Worm (Caenorhabditis elegans) whole organism, L4 larva: ENCODE measurements around the gene C26B9.5.

Experiments
- D1046.2 ChIP-seq: fragments of 200-800 bp; sonication (Bioruptor generic); IDR thresholded peaks from 2 replicates; pipeline ENCODE4 v1.3.6; 2022; ENCODE audit warnings: missing genetic modification characterization, missing compliant biosample characterization
- F49E8.2 ChIP-seq: sonication (generic microtip); optimal IDR thresholded peaks from 2 replicates; lab custom pipeline; 2016; ENCODE audit warnings: missing compliant biosample characterization, mild to moderate bottlenecking, missing genetic modification characterization, borderline replicate concordance
- R02D3.7 ChIP-seq: fragments of 150-350 bp; sonication (generic microtip); optimal IDR thresholded peaks from 3 replicates; lab custom pipeline; 2014; ENCODE audit warnings: missing biosample characterization, missing genetic modification characterization
- Y5F2A.4 ChIP-seq: fragments of 200-800 bp; sonication (Bioruptor generic); optimal IDR thresholded peaks from 2 replicates; lab custom pipeline; 2018; ENCODE audit warnings: mild to moderate bottlenecking, missing genetic modification characterization, missing compliant biosample characterization
- Y75B8A.6 ChIP-seq: fragments of 200-800 bp; sonication (Bioruptor generic); IDR thresholded peaks from 2 replicates; pipeline ENCODE4 v1.3.6; 2022; ENCODE audit warnings: missing genetic modification reagents, missing genetic modification characterization, missing compliant biosample characterization
- ama-1 ChIP-seq: fragments of 150-350 bp; optimal IDR thresholded peaks from 2 replicates; lab custom pipeline; 2014; ENCODE audit warnings: inconsistent platforms, mixed read lengths
- attf-4 ChIP-seq: sonication (generic microtip); optimal IDR thresholded peaks from 3 replicates; lab custom pipeline; 2017; ENCODE audit warnings: missing biosample characterization, missing genetic modification characterization
- ceh-32 ChIP-seq: sonication (generic microtip); optimal IDR thresholded peaks from 2 replicates; lab custom pipeline; 2016; ENCODE audit warnings: mild to moderate bottlenecking, missing genetic modification characterization, missing compliant biosample characterization; ENCODE audit not compliant: poor library complexity
- ces-1 ChIP-seq: fragments of 150-350 bp; sonication (generic microtip); optimal IDR thresholded peaks from 4 replicates; lab custom pipeline; 2014; ENCODE audit warnings: missing biosample characterization, missing genetic modification reagents, missing genetic modification characterization
- cey-2 ChIP-seq: sonication (generic microtip); optimal IDR thresholded peaks from 3 replicates; lab custom pipeline; 2017; ENCODE audit warnings: missing genetic modification characterization, mild to moderate bottlenecking, missing compliant biosample characterization, antibody characterized with exemption, borderline replicate concordance; ENCODE audit not compliant: insufficient read depth
- ctbp-1 ChIP-seq: fragments of 200-800 bp; sonication (Bioruptor generic); IDR thresholded peaks from 2 replicates; pipeline ENCODE4 v1.3.6; 2022; ENCODE audit warnings: missing genetic modification reagents, missing genetic modification characterization, missing compliant biosample characterization
- daf-19 ChIP-seq: fragments of 200-800 bp; sonication (Bioruptor generic); conservative IDR thresholded peaks from 2 replicates; pipeline ENCODE4 v1.3.6; 2022; ENCODE audit warnings: missing genetic modification characterization, missing compliant biosample characterization
- daf-8 ChIP-seq: fragments of 200-800 bp; sonication (Bioruptor generic); IDR thresholded peaks from 2 replicates; pipeline ENCODE4 v1.3.6; 2022; ENCODE audit warnings: missing genetic modification characterization, missing compliant biosample characterization
- dmd-8 ChIP-seq: fragments of 200-800 bp; sonication (Bioruptor generic); IDR thresholded peaks from 2 replicates; pipeline ENCODE4 v1.3.6; 2022; ENCODE audit warnings: missing genetic modification characterization, missing compliant biosample characterization
- duxl-1 ChIP-seq: sonication (generic microtip); optimal IDR thresholded peaks from 2 replicates; lab custom pipeline; 2016; ENCODE audit warnings: mild to moderate bottlenecking, missing genetic modification characterization, moderate library complexity, missing compliant biosample characterization; ENCODE audit not compliant: poor library complexity
- dve-1 ChIP-seq: sonication (generic microtip); optimal IDR thresholded peaks from 2 replicates; lab custom pipeline; 2017; ENCODE audit warnings: antibody characterized with exemption, mild to moderate bottlenecking, missing genetic modification characterization, missing compliant biosample characterization; ENCODE audit not compliant: insufficient read depth
- hif-1 ChIP-seq, 2 experiments: sonication (generic microtip); optimal IDR thresholded peaks; 2 replicates each; lab custom pipeline; 2016 to 2017; ENCODE audit warnings: missing compliant biosample characterization in 2 of 2, missing genetic modification characterization in 2 of 2, missing genetic modification reagents in 2 of 2, missing genotype in 2 of 2, mild to moderate bottlenecking in 1 of 2
- hlh-11 ChIP-seq: fragments of 200-800 bp; sonication (Bioruptor generic); optimal IDR thresholded peaks from 2 replicates; lab custom pipeline; 2018; ENCODE audit warnings: mild to moderate bottlenecking, missing genetic modification characterization, missing compliant biosample characterization
- hlh-30 ChIP-seq: sonication (generic microtip); optimal IDR thresholded peaks from 2 replicates; lab custom pipeline; 2017; ENCODE audit warnings: antibody characterized with exemption, mild to moderate bottlenecking, missing genetic modification characterization, missing compliant biosample characterization; ENCODE audit not compliant: insufficient read depth
- lin-1 ChIP-seq: fragments of 200-800 bp; sonication (Bioruptor generic); IDR thresholded peaks from 2 replicates; pipeline ENCODE4 v1.3.6; 2022; ENCODE audit warnings: missing genetic modification reagents, missing genetic modification characterization, missing compliant biosample characterization
- lin-13 ChIP-seq: fragments of 150-350 bp; optimal IDR thresholded peaks from 2 replicates; lab custom pipeline; 2014; ENCODE audit warnings: missing biosample characterization, missing genetic modification reagents, missing genetic modification characterization
- lin-29 ChIP-seq: fragments of 200-800 bp; sonication (Bioruptor generic); IDR thresholded peaks from 2 replicates; pipeline ENCODE4 v1.3.6; 2022; ENCODE audit warnings: missing genetic modification reagents, missing genetic modification characterization, missing compliant biosample characterization
- lin-38 ChIP-seq: fragments of 200-800 bp; sonication (Bioruptor generic); IDR thresholded peaks from 2 replicates; pipeline ENCODE4 v1.3.6; 2022; ENCODE audit warnings: missing genetic modification reagents, missing genetic modification characterization, missing compliant biosample characterization
- lir-3 ChIP-seq: sonication (generic microtip); optimal IDR thresholded peaks from 2 replicates; lab custom pipeline; 2016; ENCODE audit warnings: mild to moderate bottlenecking, missing genetic modification characterization, missing compliant biosample characterization
- lsy-2 ChIP-seq, 2 experiments: fragments of 150-350 bp in 1 of 2; sonication (generic microtip) in 1 of 2; optimal IDR thresholded peaks; 2 replicates each; lab custom pipeline; 2014 to 2017; ENCODE audit warnings: missing biosample characterization in 2 of 2, missing genetic modification characterization in 2 of 2
- madf-5 ChIP-seq, 2 experiments: fragments of 200-800 bp; sonication (Bioruptor generic); IDR thresholded peaks; 2 replicates each; pipeline ENCODE4 v1.3.6; 2022; ENCODE audit warnings: missing compliant biosample characterization in 2 of 2, missing genetic modification characterization in 2 of 2
- mdl-1 ChIP-seq, 2 experiments: fragments of 150-350 bp in 1 of 2; sonication (generic microtip) in 1 of 2; optimal IDR thresholded peaks; 2 replicates each; lab custom pipeline; 2014 to 2017; ENCODE audit warnings: missing biosample characterization in 2 of 2, missing genetic modification characterization in 2 of 2
- mdt-29 ChIP-seq: fragments of 200-800 bp; sonication (Bioruptor generic); IDR thresholded peaks from 2 replicates; pipeline ENCODE4 v1.3.6; 2022; ENCODE audit warnings: missing genetic modification reagents, missing genetic modification characterization, missing compliant biosample characterization
- mep-1 ChIP-seq: fragments of 150-350 bp; sonication (generic microtip); optimal IDR thresholded peaks from 3 replicates; lab custom pipeline; 2014; ENCODE audit warnings: missing biosample characterization, missing genetic modification characterization
- mxl-2 ChIP-seq: fragments of 200-800 bp; sonication (Bioruptor generic); conservative IDR thresholded peaks from 2 replicates; pipeline ENCODE4 v1.3.6; 2022; ENCODE audit warnings: missing genetic modification reagents, missing genetic modification characterization, missing compliant biosample characterization
- nhr-10 ChIP-seq: fragments of 150-350 bp; optimal IDR thresholded peaks from 2 replicates; lab custom pipeline; 2014; ENCODE audit warnings: missing biosample characterization, missing genetic modification characterization
- nhr-11 ChIP-seq: fragments of 150-350 bp; optimal IDR thresholded peaks from 2 replicates; lab custom pipeline; 2014; ENCODE audit warnings: missing biosample characterization, missing genetic modification characterization
- nhr-28 ChIP-seq: fragments of 150-350 bp; optimal IDR thresholded peaks from 2 replicates; lab custom pipeline; 2014; ENCODE audit warnings: missing biosample characterization, missing genetic modification characterization
- nhr-41 ChIP-seq: fragments of 200-800 bp; sonication (Bioruptor generic); IDR thresholded peaks from 2 replicates; pipeline ENCODE4 v1.3.6; 2022; ENCODE audit warnings: missing genetic modification reagents, missing genetic modification characterization, missing compliant biosample characterization
- nhr-42 ChIP-seq: fragments of 200-800 bp; sonication (Bioruptor generic); IDR thresholded peaks from 2 replicates; pipeline ENCODE4 v1.3.6; 2022; ENCODE audit warnings: missing genetic modification characterization, missing compliant biosample characterization
- nhr-6 ChIP-seq: fragments of 150-350 bp; optimal IDR thresholded peaks from 2 replicates; lab custom pipeline; 2014; ENCODE audit warnings: missing biosample characterization, missing genetic modification characterization
- nhr-76 ChIP-seq: fragments of 150-350 bp; optimal IDR thresholded peaks from 2 replicates; lab custom pipeline; 2014; ENCODE audit warnings: missing biosample characterization, missing genetic modification characterization
- pqm-1 ChIP-seq: sonication (generic microtip); optimal IDR thresholded peaks from 2 replicates; lab custom pipeline; 2017; ENCODE audit warnings: missing biosample characterization, missing genetic modification characterization
- rbr-2 ChIP-seq: sonication (generic microtip); optimal IDR thresholded peaks from 2 replicates; lab custom pipeline; 2016; ENCODE audit warnings: missing genotype, missing genetic modification characterization, missing compliant biosample characterization
- saeg-2 ChIP-seq: fragments of 200-800 bp; sonication (Bioruptor generic); IDR thresholded peaks from 2 replicates; pipeline ENCODE4 v1.3.6; 2022; ENCODE audit warnings: missing genetic modification reagents, missing genetic modification characterization, missing compliant biosample characterization
- set-16 ChIP-seq: fragments of 200-800 bp; sonication (Bioruptor generic); IDR thresholded peaks from 2 replicates; pipeline ENCODE4 v1.3.6; 2022; ENCODE audit warnings: missing genetic modification reagents, missing genetic modification characterization, missing compliant biosample characterization
- snpc-1.2 ChIP-seq: fragments of 200-800 bp; sonication (Bioruptor generic); IDR thresholded peaks from 2 replicates; pipeline ENCODE4 v1.3.6; 2022; ENCODE audit warnings: missing genetic modification reagents, missing genetic modification characterization, missing compliant biosample characterization
- snpc-4 ChIP-seq: fragments of 150-350 bp; optimal IDR thresholded peaks from 2 replicates; lab custom pipeline; 2014; ENCODE audit warnings: missing biosample characterization, missing genetic modification characterization
- spr-3 ChIP-seq: fragments of 200-800 bp; sonication (Bioruptor generic); optimal IDR thresholded peaks from 2 replicates; lab custom pipeline; 2018; ENCODE audit warnings: mild to moderate bottlenecking, missing genetic modification characterization, missing compliant biosample characterization
- tra-1 ChIP-seq: fragments of 200-800 bp; sonication (Bioruptor generic); IDR thresholded peaks from 2 replicates; pipeline ENCODE4 v1.3.6; 2022; ENCODE audit warnings: missing genetic modification reagents, missing genetic modification characterization, missing compliant biosample characterization
- unc-39 ChIP-seq: sonication (generic microtip); optimal IDR thresholded peaks from 2 replicates; lab custom pipeline; 2017; ENCODE audit warnings: missing biosample characterization, missing genetic modification characterization
- zfp-2 ChIP-seq: sonication (generic microtip); optimal IDR thresholded peaks from 2 replicates; lab custom pipeline; 2016; ENCODE audit warnings: mild to moderate bottlenecking, missing genetic modification characterization, missing compliant biosample characterization
- zip-11 ChIP-seq: fragments of 200-800 bp; sonication (Bioruptor generic); IDR thresholded peaks from 2 replicates; pipeline ENCODE4 v1.3.6; 2022; ENCODE audit warnings: missing genetic modification characterization, missing compliant biosample characterization

The C26B9.5 gene

DNA sequence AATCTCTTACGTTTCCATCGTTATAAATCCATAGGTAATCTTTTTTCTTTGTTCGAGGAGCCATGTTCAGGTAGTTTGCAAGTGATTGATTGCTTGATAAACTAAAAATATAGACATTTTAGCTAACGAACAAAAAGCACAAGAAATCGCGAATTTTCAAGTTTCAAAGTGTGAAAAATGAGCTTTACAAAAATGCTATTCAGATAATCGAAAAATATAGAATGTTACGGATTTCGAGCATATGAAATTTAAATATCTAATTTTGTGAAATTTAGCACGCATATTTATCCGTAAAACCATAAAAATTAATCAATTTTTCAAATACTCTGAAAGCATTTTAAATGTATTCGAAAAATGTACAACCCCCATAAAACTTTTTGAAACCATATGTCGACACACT is 6.1 kb downstream of the C26B9.5 start, which contains the start of gene C26B9.6:
C26B9.6 (minus strand) TSS at position 101 of the 400 bp plus-strand sequence.
- TF ChIP-seq lsy-2 (tag; optimal IDR thresholded peaks at IDR 0.05; lab: Kevin White, UChicago) (no peak), tra-1 (GFP tag; lab: Robert Waterston, UW) (no peak), set-16 (GFP tag; lab: Robert Waterston, UW) (no peak), nhr-11 (no peak), ctbp-1 (GFP tag; lab: Robert Waterston, UW) (no peak), ces-1 (GFP tag; lab: Kevin White, UChicago) (no peak), dmd-8 (GFP tag; lab: Robert Waterston, UW) (no peak), spr-3 (GFP tag; lab: Kevin White, UChicago) (no peak), zfp-2 (no peak), mdl-1 (tag; optimal IDR thresholded peaks at IDR 0.05; lab: Kevin White, UChicago) (no peak), saeg-2 (GFP tag; lab: Robert Waterston, UW) (no peak)

DNA sequence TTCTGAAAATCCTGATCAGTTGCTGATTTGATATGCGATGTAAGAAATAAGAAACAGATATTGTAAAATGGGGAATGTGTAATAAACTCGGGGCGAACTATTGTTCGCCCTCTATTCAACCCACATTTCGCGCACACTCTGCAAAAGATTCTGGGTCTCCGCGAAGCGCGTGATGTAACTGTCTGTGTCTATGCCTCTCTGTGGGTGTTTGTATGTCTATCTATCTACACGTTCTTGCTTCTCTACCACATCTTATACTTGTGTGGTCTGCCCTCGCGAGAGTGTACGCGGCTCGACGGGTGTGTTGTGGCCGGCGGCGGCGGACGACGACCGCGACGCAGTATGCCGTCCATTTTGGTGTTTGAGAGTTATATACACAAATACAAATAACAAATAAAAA is 7.2 kb downstream of the C26B9.5 start:
- TF ChIP-seq mdl-1 (tag; optimal IDR thresholded peaks at IDR 0.05; lab: Kevin White, UChicago), result peak; percentile 46 to 92
- TF ChIP-seq set-16 (GFP tag; lab: Robert Waterston, UW), result no peak
- TF ChIP-seq duxl-1, result peak; percentile 30
- no peak for TF ChIP-seq unc-39 (tag; lab: Kevin White, UChicago)
- TF ChIP-seq lin-13 (GFP tag; lab: Kevin White, UChicago), result no peak
- TF ChIP-seq ceh-32 (tag; lab: Kevin White, UChicago), result no peak
- TF ChIP-seq lin-1 (GFP tag; lab: Robert Waterston, UW), result peak; percentile 62; the same call in 1 of the 2 replicates
- TF ChIP-seq nhr-6 (tag; lab: Kevin White, UChicago), result no peak
- TF ChIP-seq hlh-11 (tag; lab: Kevin White, UChicago), result peak; percentile 89
- peak; percentile 6 for TF ChIP-seq pqm-1
- TF ChIP-seq nhr-11, result peak; percentile 55
- peak in 1 of 2 experiments; percentile 77 for TF ChIP-seq hif-1 (tag; optimal IDR thresholded peaks at IDR 0.05; lab: Kevin White, UChicago)
- TF ChIP-seq nhr-76 (tag; lab: Kevin White, UChicago), result no peak
- no peak for TF ChIP-seq zip-11 (GFP tag; lab: Robert Waterston, UW)
- TF ChIP-seq snpc-4 (tag; lab: Kevin White, UChicago), result no peak
- no peak for TF ChIP-seq madf-5 (GFP tag; IDR thresholded peaks at IDR 0.05; lab: Robert Waterston, UW)
- TF ChIP-seq lir-3, result no peak
- TF ChIP-seq F49E8.2 (tag; lab: Kevin White, UChicago), result no peak
- no peak for TF ChIP-seq nhr-41 (GFP tag; lab: Robert Waterston, UW)
- peak; percentile 86 for TF ChIP-seq nhr-28 (tag; lab: Kevin White, UChicago)
- TF ChIP-seq snpc-1.2, result no peak
- TF ChIP-seq Y75B8A.6 (GFP tag; lab: Robert Waterston, UW), result no peak
- TF ChIP-seq nhr-42 (GFP tag; lab: Robert Waterston, UW), result 0 out of 2 replicates have a peak, but pooled peaks have one; percentile 7
- TF ChIP-seq mxl-2 (GFP tag; lab: Robert Waterston, UW), result no peak
- TF ChIP-seq cey-2, result no peak
- no peak for TF ChIP-seq R02D3.7 (tag; lab: Kevin White, UChicago)
- TF ChIP-seq dve-1, result peak; percentile 68
- peak; percentile 47 for TF ChIP-seq nhr-10 (tag; lab: Kevin White, UChicago)
- no peak for TF ChIP-seq ces-1 (GFP tag; lab: Kevin White, UChicago)
- TF ChIP-seq ama-1 (lab: Kevin White, UChicago), result no peak
- TF ChIP-seq lsy-2 (tag; optimal IDR thresholded peaks at IDR 0.05; lab: Kevin White, UChicago), result peak in 1 of 2 experiments; percentile 73
- no peak for TF ChIP-seq D1046.2 (GFP tag; lab: Robert Waterston, UW)
- no peak for TF ChIP-seq spr-3 (GFP tag; lab: Kevin White, UChicago)
- no peak for TF ChIP-seq daf-8 (GFP tag; lab: Robert Waterston, UW)
- no peak for TF ChIP-seq lin-29 (GFP tag; lab: Robert Waterston, UW)
- TF ChIP-seq attf-4 (tag; lab: Kevin White, UChicago), result no peak
- TF ChIP-seq lin-38 (GFP tag; lab: Robert Waterston, UW), result no peak
- peak; percentile 77 for TF ChIP-seq rbr-2 (tag; lab: Kevin White, UChicago)
- no peak for TF ChIP-seq Y5F2A.4 (GFP tag; lab: Kevin White, UChicago)
- TF ChIP-seq hlh-30 (tag; lab: Kevin White, UChicago), result peak; percentile 95
- TF ChIP-seq dmd-8 (GFP tag; lab: Robert Waterston, UW), result no peak
- TF ChIP-seq mdt-29 (GFP tag; lab: Robert Waterston, UW), result no peak
- peak; percentile 81 for TF ChIP-seq mep-1 (tag; lab: Kevin White, UChicago)
- no peak for TF ChIP-seq daf-19
